Fruit fly (Drosophila melanogaster) Kc167 (cell line): ENCODE data around the gene CG5421.

Source experiments
- Myc ChIP-seq: fragments of >200 bp; optimal IDR thresholded peaks from 2 replicates; lab custom pipeline; 2017; ENCODE audit warnings: missing external identifiers
- Sin3A ChIP-seq: fragments of >200 bp; optimal IDR thresholded peaks from 2 replicates; lab custom pipeline; 2018; ENCODE audit warnings: missing external identifiers
- h ChIP-seq: fragments of >200 bp; optimal IDR thresholded peaks from 3 replicates; lab custom pipeline; 2018; ENCODE audit warnings: missing external identifiers
- insv ChIP-seq: fragments of >200 bp; optimal IDR thresholded peaks from 3 replicates; lab custom pipeline; 2018; ENCODE audit warnings: missing external identifiers
- psq ChIP-seq: fragments of >200 bp; optimal IDR thresholded peaks from 2 replicates; lab custom pipeline; 2017; ENCODE audit warnings: missing external identifiers
- ttk ChIP-seq: sonication (Bioruptor generic); optimal IDR thresholded peaks from 2 replicates; lab custom pipeline; 2017; ENCODE audit warnings: missing external identifiers

DNA sequence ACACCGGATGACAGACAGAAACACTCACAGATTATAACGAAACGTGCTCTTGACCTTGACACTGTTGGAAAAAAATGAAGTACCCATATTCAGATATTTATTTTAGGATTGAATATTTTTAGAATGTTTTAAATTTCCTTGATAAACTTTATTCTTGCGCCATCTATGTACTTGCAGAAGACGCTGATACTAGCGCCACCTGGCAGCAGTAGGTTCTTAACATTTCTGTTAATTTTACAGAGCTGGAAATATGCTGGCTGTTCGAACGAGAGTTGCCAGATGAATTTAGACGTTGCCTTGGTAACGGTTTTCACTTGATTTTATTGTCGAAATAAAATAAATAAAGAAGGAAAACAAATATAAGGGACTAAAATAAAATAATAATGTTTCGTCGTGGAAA lies 23.4 kb downstream of the CG5421 start, which contains the start of gene Fam92:
- no peak for TF ChIP-seq Sin3A (lab: Kevin White, UChicago)
- TF ChIP-seq h: no peak
- TF ChIP-seq psq (lab: Kevin White, UChicago): no peak
- TF ChIP-seq ttk (lab: Kevin White, UChicago): no peak
- no peak for TF ChIP-seq Myc
- no peak for TF ChIP-seq insv (lab: Kevin White, UChicago)
